Fruit fly (Drosophila melanogaster): ENCODE results near the gene P58IPK.

DNA sequence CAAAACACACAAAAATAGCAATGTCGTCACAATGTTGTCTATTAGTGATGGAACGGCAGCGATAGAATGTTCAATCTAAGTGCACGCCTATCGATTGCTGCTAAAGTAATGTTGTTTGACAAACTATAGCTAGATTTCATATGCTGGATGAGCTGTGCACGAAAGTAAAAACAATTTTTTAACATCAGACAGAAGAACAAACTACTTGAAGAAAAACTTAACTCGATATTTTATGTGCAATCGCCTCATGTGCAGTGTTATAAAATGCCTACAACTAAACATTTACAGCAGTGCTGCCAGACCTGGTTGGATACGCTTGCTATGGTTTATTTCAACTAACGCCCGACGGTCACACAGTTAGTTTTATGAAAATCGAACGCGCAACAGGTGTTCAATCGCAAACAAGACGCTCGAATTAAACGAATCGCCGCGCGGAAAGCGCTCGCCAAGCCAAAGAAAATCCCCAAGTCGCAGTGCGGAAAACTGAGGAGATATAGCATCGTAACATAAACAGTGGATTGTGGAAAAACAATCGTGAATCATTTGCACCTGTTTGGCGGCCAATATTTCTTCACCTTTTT, 4.3 kb downstream of the P58IPK start, which contains the start of the genes bocks and CG8312:
- TF ChIP-seq EcR (GFP tag; optimal IDR thresholded peaks at IDR 0.05) (no peak), CG8478 (optimal IDR thresholded peaks at IDR 0.05) (no peak), usp (GFP tag; optimal IDR thresholded peaks at IDR 0.05) (no peak), psq (optimal IDR thresholded peaks at IDR 0.05) (no peak)
